Worm (Caenorhabditis elegans): ENCODE data around the gene cdf-1.

cdf-1 gene

DNA sequence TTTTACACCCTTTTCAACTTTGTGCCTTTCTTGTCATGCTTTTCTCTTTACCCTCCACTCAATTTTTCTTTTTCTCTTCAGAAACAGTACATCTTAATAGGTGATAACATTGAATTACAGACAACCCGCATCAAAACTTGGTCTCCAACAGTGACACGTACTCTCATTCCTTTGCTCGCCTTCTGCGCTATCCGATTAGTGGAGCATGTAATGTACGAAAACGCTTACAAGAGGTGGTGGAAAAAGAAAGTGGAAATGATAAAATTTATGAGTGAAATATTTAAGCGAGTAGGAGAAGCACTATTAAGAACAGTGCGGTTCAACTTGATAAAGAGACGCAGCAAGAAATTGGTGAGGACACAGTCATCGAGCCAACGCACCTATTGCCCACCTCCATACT is 48.4 kb downstream of the cdf-1 start, which contains the start of gene pept-1 (continued):
- no peak for TF ChIP-seq ceh-32 (tag; optimal IDR thresholded peaks at IDR 0.05; ENCODE audit: poor library complexity)
- no peak for TF ChIP-seq ZK546.5 (tag; optimal IDR thresholded peaks at IDR 0.05)
- no peak for TF ChIP-seq F44E2.7 (GFP tag; IDR thresholded peaks at IDR 0.05)
- TF ChIP-seq mes-2 (tag; optimal IDR thresholded peaks at IDR 0.05; ENCODE audit: poor library complexity, severe bottlenecking): no peak
- TF ChIP-seq skn-1 (tag; optimal IDR thresholded peaks at IDR 0.05): no peak

DNA sequence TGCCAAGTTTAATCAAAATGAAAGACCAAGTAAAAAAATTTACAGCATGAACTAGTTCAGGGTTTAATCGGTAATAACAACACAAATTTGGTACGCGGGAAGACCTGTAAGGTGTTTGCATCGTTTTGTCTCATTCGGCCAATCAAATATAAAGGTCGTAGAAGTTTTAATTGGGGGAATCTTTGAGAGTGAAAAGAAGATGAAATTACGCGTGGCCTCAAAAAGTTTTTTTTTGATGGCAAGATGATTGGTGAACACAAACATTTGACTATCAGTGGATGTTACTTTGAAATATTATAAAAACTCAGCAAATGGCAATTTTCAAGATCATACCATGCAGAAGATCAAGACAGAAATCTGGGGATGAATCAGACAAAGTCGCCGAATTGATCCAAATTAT is 49.8 kb downstream of the cdf-1 start, which contains the start of gene nas-33:
Gene nas-33, minus strand, starts transcription at position 101 of the 400 bp plus-strand sequence.
- no peak for TF ChIP-seq F37D6.2 (tag; optimal IDR thresholded peaks at IDR 0.05)
- TF ChIP-seq ceh-32 (tag; optimal IDR thresholded peaks at IDR 0.05; ENCODE audit: poor library complexity): no peak
- no peak for TF ChIP-seq mep-1 (tag; optimal IDR thresholded peaks at IDR 0.05)
- TF ChIP-seq nhr-102 (tag; optimal IDR thresholded peaks at IDR 0.05): no peak
- TF ChIP-seq saeg-2 (GFP tag; IDR thresholded peaks at IDR 0.05): no peak
- no peak for TF ChIP-seq dmd-9 (GFP tag; IDR thresholded peaks at IDR 0.05)
- TF ChIP-seq mxl-3 (GFP tag; optimal IDR thresholded peaks at IDR 0.05): no peak
- TF ChIP-seq spr-1 (tag; optimal IDR thresholded peaks at IDR 0.05): no peak
- no peak for TF ChIP-seq nhr-237 (tag; optimal IDR thresholded peaks at IDR 0.05)

DNA sequence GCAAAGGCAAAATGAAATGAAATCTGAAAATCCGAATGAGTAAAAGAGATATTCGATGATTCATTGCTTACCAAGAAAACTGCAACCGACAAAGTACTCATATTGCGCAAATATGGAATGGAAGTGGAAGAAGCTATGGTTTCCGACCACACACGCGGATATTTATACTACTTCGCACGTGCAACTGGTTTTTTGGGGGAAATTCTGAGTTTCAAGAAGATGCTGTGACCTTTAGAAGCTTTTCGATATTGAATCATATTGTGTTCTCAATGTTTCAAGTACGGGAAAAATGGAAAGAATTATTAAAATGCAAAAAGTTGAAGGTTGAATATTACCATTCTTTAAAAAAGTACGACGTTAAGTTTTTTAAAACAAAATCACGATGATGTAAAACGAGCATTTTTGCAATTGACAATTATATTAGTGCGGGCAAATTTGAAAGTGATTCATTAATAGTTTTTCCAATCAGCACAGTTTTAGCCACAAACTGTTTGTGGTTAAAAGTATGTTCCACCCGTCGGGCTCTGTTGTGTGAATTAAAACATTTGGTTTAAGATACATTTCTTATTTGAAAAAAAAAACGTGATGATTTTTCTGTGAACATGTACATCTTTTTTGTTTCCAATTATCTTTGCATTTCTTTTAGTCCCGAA is 54.0 kb downstream of the cdf-1 start, which contains the start of the genes grl-6 and K10C2.6:
Gene grl-6, minus strand, starts transcription at position 101 of the 653 bp plus-strand sequence.
Gene K10C2.6, plus strand, starts transcription at position 603 of the 653 bp plus-strand sequence.
- TF ChIP-seq unc-62 (GFP tag; optimal IDR thresholded peaks at IDR 0.05 in 1 of 2): peak in 1 of 2 experiments; percentile 13
- no peak for TF ChIP-seq unc-62 (tag; optimal IDR thresholded peaks at IDR 0.05)
- TF ChIP-seq pqm-1 (tag; optimal IDR thresholded peaks at IDR 0.05): no peak
- TF ChIP-seq zip-2 (tag; optimal IDR thresholded peaks at IDR 0.05): no peak

Measured in whole organism, L4 larva.